Fruit fly (Drosophila melanogaster): Measurements from ENCODE around the gene Nrx-1.

DNA sequence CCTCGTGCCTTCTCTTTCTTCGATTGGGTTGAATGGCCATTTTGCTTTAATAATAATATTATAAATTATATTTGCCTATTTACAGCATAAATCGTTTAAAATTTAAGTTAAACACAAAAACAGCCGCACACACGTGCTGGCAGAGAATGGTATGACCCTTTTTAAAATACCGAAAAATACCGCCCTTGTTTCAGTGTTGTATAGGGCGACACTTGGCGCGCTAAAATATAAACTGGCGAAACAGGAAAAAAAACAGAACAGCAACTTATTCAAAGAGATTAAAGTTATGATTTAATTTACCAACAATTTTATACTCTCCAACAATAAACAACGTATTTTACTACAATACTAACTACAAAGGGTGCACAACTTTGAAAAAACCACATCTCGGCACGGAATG, 21.8 kb upstream of the Nrx-1 start, which contains the start of gene CG12499:
- TF ChIP-seq Myc (optimal IDR thresholded peaks at IDR 0.05) (no peak), h (optimal IDR thresholded peaks at IDR 0.05) (no peak), psq (optimal IDR thresholded peaks at IDR 0.05) (no peak)

Data from Kc167 (cell line).